Fruit fly (Drosophila melanogaster): Measurements from ENCODE around the gene ApepP.

- TF ChIP-seq CG2678 (tag; optimal IDR thresholded peaks at IDR 0.05) (peak; percentile 19), mld (GFP tag; IDR thresholded peaks at IDR 0.05; ENCODE audit: partially characterized antibody) (no peak), sens-2 (GFP tag; IDR thresholded peaks at IDR 0.05) (no peak), crp (GFP tag; optimal IDR thresholded peaks at IDR 0.05) (no peak), CG10654 (GFP tag; optimal IDR thresholded peaks at IDR 0.05) (no peak), TFAM (GFP tag; optimal IDR thresholded peaks at IDR 0.05) (no peak)
Observed at dm6 chr2L:16859566-16859965, 50.7 kb downstream of the ApepP start.
